Fruit fly (Drosophila melanogaster) whole organism, embryonic: ENCODE data around the gene yellow-f2.

ENCODE experiments used
- ATbp ChIP-seq: fragments of 200-800 bp; sonication (Bioruptor generic); optimal IDR thresholded peaks from 2 replicates; lab custom pipeline; 2017; ENCODE audit warnings: missing biosample characterization, mild to moderate bottlenecking, missing genetic modification characterization, missing genetic modification reagents
- B-H1 ChIP-seq: fragments of 200-800 bp; sonication (Bioruptor generic); IDR thresholded peaks from 3 replicates; pipeline ENCODE4 v1.3.6; 2022; ENCODE audit warnings: missing biosample characterization, missing genetic modification characterization
- BEAF-32 ChIP-seq: fragments of 200-800 bp; sonication (Bioruptor generic); optimal IDR thresholded peaks from 3 replicates; lab custom pipeline; 2017; ENCODE audit warnings: missing biosample characterization, missing genetic modification characterization, mild to moderate bottlenecking, moderate library complexity, missing genetic modification reagents
- CG10147 ChIP-seq: fragments of 200-800 bp; sonication (Bioruptor generic); optimal IDR thresholded peaks from 2 replicates; lab custom pipeline; 2019; ENCODE audit warnings: missing biosample characterization, mild to moderate bottlenecking, missing genetic modification characterization, moderate library complexity
- CG1024 ChIP-seq: fragments of 200-800 bp; sonication (Bioruptor generic); IDR thresholded peaks from 2 replicates; pipeline ENCODE4 v1.3.6; 2022; ENCODE audit warnings: missing biosample characterization, missing genetic modification characterization
- CG12155 ChIP-seq: fragments of 200-800 bp; sonication (Bioruptor generic); optimal IDR thresholded peaks from 3 replicates; lab custom pipeline; 2016; ENCODE audit warnings: missing biosample characterization, missing genetic modification characterization
- CG12236 ChIP-seq: fragments of 200-800 bp; sonication (Bioruptor generic); optimal IDR thresholded peaks from 2 replicates; lab custom pipeline; 2016; ENCODE audit warnings: missing biosample characterization, missing genetic modification characterization
- CG1233 ChIP-seq: fragments of 200-800 bp; sonication (Bioruptor generic); optimal IDR thresholded peaks from 4 replicates; lab custom pipeline; 2018; ENCODE audit warnings: missing biosample characterization, mild to moderate bottlenecking, missing genetic modification characterization
- CG12659 ChIP-seq: fragments of 200-800 bp; sonication (Bioruptor generic); optimal IDR thresholded peaks from 3 replicates; lab custom pipeline; 2017; ENCODE audit warnings: mild to moderate bottlenecking, missing biosample characterization, missing genetic modification reagents, missing genetic modification characterization
- CG13123 ChIP-seq: fragments of 200-800 bp; sonication (Bioruptor generic); optimal IDR thresholded peaks from 2 replicates; lab custom pipeline; 2016; ENCODE audit warnings: missing biosample characterization, missing genetic modification characterization
- CG13775 ChIP-seq: fragments of 200-800 bp; sonication (Bioruptor generic); optimal IDR thresholded peaks from 3 replicates; lab custom pipeline; 2017; ENCODE audit warnings: missing biosample characterization, mild to moderate bottlenecking, missing genetic modification characterization
- CG15479 ChIP-seq: fragments of 200-800 bp; sonication (Bioruptor generic); optimal IDR thresholded peaks from 3 replicates; lab custom pipeline; 2019; ENCODE audit warnings: missing biosample characterization, mild to moderate bottlenecking, missing genetic modification characterization, moderate library complexity
- CG15696 ChIP-seq: fragments of 200-800 bp; sonication (Bioruptor generic); optimal IDR thresholded peaks from 2 replicates; lab custom pipeline; 2019; ENCODE audit warnings: missing biosample characterization, mild to moderate bottlenecking, missing genetic modification characterization, moderate library complexity
- CG17359 ChIP-seq: fragments of 200-800 bp; sonication (Bioruptor generic); optimal IDR thresholded peaks from 3 replicates; lab custom pipeline; 2018; ENCODE audit warnings: missing biosample characterization, mild to moderate bottlenecking, missing genetic modification characterization, moderate library complexity
- CG17361 ChIP-seq: fragments of 200-800 bp; sonication (Bioruptor generic); IDR thresholded peaks from 3 replicates; pipeline ENCODE4 v1.3.6; 2022; ENCODE audit warnings: missing biosample characterization, missing genetic modification characterization
- CG18011 ChIP-seq: fragments of 200-800 bp; sonication (Bioruptor generic); optimal IDR thresholded peaks from 2 replicates; lab custom pipeline; 2017; ENCODE audit warnings: missing biosample characterization, missing genetic modification characterization, mild to moderate bottlenecking, moderate library complexity, missing genotype
- CG34422 ChIP-seq: fragments of 200-800 bp; sonication (Bioruptor generic); IDR thresholded peaks from 3 replicates; pipeline ENCODE4 v1.3.6; 2022; ENCODE audit warnings: missing biosample characterization, missing genetic modification characterization
- CG3847 ChIP-seq: fragments of 200-800 bp; sonication (Bioruptor generic); IDR thresholded peaks from 2 replicates; pipeline ENCODE4 v1.3.6; 2022; ENCODE audit warnings: missing biosample characterization, missing genetic modification characterization
- CG8089 ChIP-seq: fragments of 200-800 bp; sonication (Bioruptor generic); optimal IDR thresholded peaks from 3 replicates; lab custom pipeline; 2016; ENCODE audit warnings: missing biosample characterization, missing genetic modification characterization
- CG8281 ChIP-seq: fragments of 200-800 bp; sonication (Bioruptor generic); optimal IDR thresholded peaks from 2 replicates; lab custom pipeline; 2018; ENCODE audit warnings: missing biosample characterization, mild to moderate bottlenecking, missing genetic modification characterization, moderate library complexity
- CG9215 ChIP-seq: fragments of 200-800 bp; sonication (Bioruptor generic); IDR thresholded peaks from 2 replicates; pipeline ENCODE4 v1.3.6; 2022; ENCODE audit warnings: missing biosample characterization, missing genetic modification characterization
- Dip2 ChIP-seq: fragments of 200-800 bp; sonication (Bioruptor generic); IDR thresholded peaks from 2 replicates; pipeline ENCODE4 v1.3.6; 2022; ENCODE audit warnings: missing biosample characterization, missing genetic modification characterization
- H2.0 ChIP-seq: fragments of 200-800 bp; sonication (Bioruptor generic); IDR thresholded peaks from 2 replicates; pipeline ENCODE4 v1.3.6; 2022; ENCODE audit warnings: missing biosample characterization, missing genetic modification characterization
- HLHmδ ChIP-seq: fragments of 200-800 bp; sonication (Bioruptor generic); optimal IDR thresholded peaks from 2 replicates; lab custom pipeline; 2018; ENCODE audit warnings: missing biosample characterization, mild to moderate bottlenecking, missing genetic modification characterization, moderate library complexity
- Hand ChIP-seq: fragments of 200-800 bp; sonication (Bioruptor generic); optimal IDR thresholded peaks from 2 replicates; lab custom pipeline; 2017; ENCODE audit warnings: mild to moderate bottlenecking, missing biosample characterization, missing genetic modification reagents, missing genetic modification characterization
- Hr3 ChIP-seq: fragments of 200-800 bp; sonication (Bioruptor generic); optimal IDR thresholded peaks from 3 replicates; lab custom pipeline; 2016; ENCODE audit warnings: missing biosample characterization, missing genetic modification characterization
- MESR4 ChIP-seq: fragments of 200-800 bp; sonication (Bioruptor generic); optimal IDR thresholded peaks from 2 replicates; lab custom pipeline; 2018; ENCODE audit warnings: missing biosample characterization, mild to moderate bottlenecking, missing genetic modification characterization, moderate library complexity
- NFAT ChIP-seq: fragments of 200-800 bp; sonication (Bioruptor generic); IDR thresholded peaks from 2 replicates; pipeline ENCODE4 v1.3.6; 2022; ENCODE audit warnings: missing biosample characterization, missing genetic modification characterization
- NK7.1 ChIP-seq: fragments of 200-800 bp; sonication (Bioruptor generic); optimal IDR thresholded peaks from 3 replicates; lab custom pipeline; 2016; ENCODE audit warnings: missing biosample characterization, missing genetic modification characterization
- Nf-YA ChIP-seq: fragments of 200-800 bp; sonication (Bioruptor generic); IDR thresholded peaks from 2 replicates; pipeline ENCODE4 v1.3.6; 2022; ENCODE audit warnings: missing biosample characterization, missing genetic modification characterization
- bowl ChIP-seq: fragments of 200-800 bp; sonication (Bioruptor generic); IDR thresholded peaks from 2 replicates; pipeline ENCODE4 v1.3.6; 2022; ENCODE audit warnings: missing biosample characterization, missing genetic modification characterization
- cad ChIP-seq: fragments of >200 bp; optimal IDR thresholded peaks from 2 replicates; lab custom pipeline; 2017; ENCODE audit warnings: missing biosample characterization, missing genetic modification characterization
- chn ChIP-seq: fragments of 200-800 bp; sonication (Bioruptor generic); optimal IDR thresholded peaks from 2 replicates; lab custom pipeline; 2016; ENCODE audit warnings: missing biosample characterization, missing genetic modification characterization
- ci ChIP-seq: fragments of 200-800 bp; sonication (Bioruptor generic); IDR thresholded peaks from 3 replicates; pipeline ENCODE4 v1.3.6; 2022; ENCODE audit warnings: missing biosample characterization, missing genetic modification characterization
- dan ChIP-seq: fragments of 200-800 bp; sonication (Bioruptor generic); IDR thresholded peaks from 2 replicates; pipeline ENCODE4 v1.3.6; 2022; ENCODE audit warnings: missing biosample characterization, missing genetic modification characterization
- dmrt99B ChIP-seq: fragments of 200-800 bp; sonication (Bioruptor generic); optimal IDR thresholded peaks from 2 replicates; lab custom pipeline; 2018; ENCODE audit warnings: missing biosample characterization, mild to moderate bottlenecking, missing genetic modification characterization, moderate library complexity
- eyg ChIP-seq: fragments of 200-800 bp; sonication (Bioruptor generic); optimal IDR thresholded peaks from 3 replicates; lab custom pipeline; 2016; ENCODE audit warnings: missing biosample characterization, missing genetic modification characterization
- gro ChIP-seq: fragments of 200-800 bp; sonication (Bioruptor generic); optimal IDR thresholded peaks from 2 replicates; lab custom pipeline; 2016; ENCODE audit warnings: missing biosample characterization, missing genetic modification characterization
- gsb-n ChIP-seq: fragments of 200-800 bp; sonication (Bioruptor generic); optimal IDR thresholded peaks from 3 replicates; lab custom pipeline; 2018; ENCODE audit warnings: missing biosample characterization, mild to moderate bottlenecking, missing genetic modification characterization
- nerfin-1 ChIP-seq: fragments of 200-800 bp; sonication (Bioruptor generic); optimal IDR thresholded peaks from 3 replicates; lab custom pipeline; 2019; ENCODE audit warnings: missing biosample characterization, mild to moderate bottlenecking, missing genetic modification characterization, moderate library complexity
- nom ChIP-seq: fragments of 200-800 bp; sonication (Bioruptor generic); optimal IDR thresholded peaks from 2 replicates; lab custom pipeline; 2017; ENCODE audit warnings: missing biosample characterization, missing genetic modification characterization, mild to moderate bottlenecking, moderate library complexity, missing genetic modification reagents
- oc ChIP-seq: fragments of 200-800 bp; sonication (Bioruptor generic); optimal IDR thresholded peaks from 2 replicates; lab custom pipeline; 2018; ENCODE audit warnings: missing biosample characterization, mild to moderate bottlenecking, missing genetic modification characterization, moderate library complexity
- p53 ChIP-seq: fragments of 200-800 bp; sonication (Bioruptor generic); optimal IDR thresholded peaks from 2 replicates; lab custom pipeline; 2016; ENCODE audit warnings: missing biosample characterization, missing genetic modification characterization
- sc ChIP-seq, 3 experiments: fragments of >200 bp in 2 of 3; fragments of 200-800 bp in 1 of 3; sonication (Bioruptor generic) in 1 of 3; optimal IDR thresholded peaks; 2 replicates in 2 of 3; 3 replicates in 1 of 3; lab custom pipeline; 2017; ENCODE audit warnings: mild to moderate bottlenecking in 1 of 3, missing biosample characterization in 1 of 3, missing genetic modification characterization in 1 of 3, missing genetic modification reagents in 1 of 3
- sd ChIP-seq: fragments of 200-800 bp; sonication (Bioruptor generic); optimal IDR thresholded peaks from 3 replicates; lab custom pipeline; 2018; ENCODE audit warnings: missing biosample characterization, mild to moderate bottlenecking, missing genetic modification characterization, moderate library complexity
- sima ChIP-seq: fragments of 200-800 bp; sonication (Bioruptor generic); optimal IDR thresholded peaks from 2 replicates; lab custom pipeline; 2016; ENCODE audit warnings: missing biosample characterization, missing genetic modification characterization
- sna ChIP-seq: fragments of 200-800 bp; sonication (Bioruptor generic); IDR thresholded peaks from 2 replicates; pipeline ENCODE4 v1.3.6; 2022; ENCODE audit warnings: missing biosample characterization, missing genetic modification characterization; ENCODE audit not compliant: partially characterized antibody
- sug ChIP-seq: fragments of 200-800 bp; optimal IDR thresholded peaks from 2 replicates; lab custom pipeline; 2019; ENCODE audit warnings: missing biosample characterization, mild to moderate bottlenecking, missing genetic modification characterization, moderate library complexity
- tna ChIP-seq: fragments of 200-800 bp; sonication (Bioruptor generic); IDR thresholded peaks from 2 replicates; pipeline ENCODE4 v1.3.6; 2022; ENCODE audit warnings: missing biosample characterization, missing genetic modification characterization; ENCODE audit not compliant: partially characterized antibody
- unpg ChIP-seq: fragments of 200-800 bp; sonication (Bioruptor generic); optimal IDR thresholded peaks from 3 replicates; lab custom pipeline; 2018; ENCODE audit warnings: missing biosample characterization, mild to moderate bottlenecking, missing genetic modification characterization, moderate library complexity
- wek ChIP-seq: fragments of 200-800 bp; sonication (Bioruptor generic); optimal IDR thresholded peaks from 3 replicates; lab custom pipeline; 2018; ENCODE audit warnings: missing biosample characterization, mild to moderate bottlenecking, missing genetic modification characterization, moderate library complexity

Gene yellow-f2

DNA sequence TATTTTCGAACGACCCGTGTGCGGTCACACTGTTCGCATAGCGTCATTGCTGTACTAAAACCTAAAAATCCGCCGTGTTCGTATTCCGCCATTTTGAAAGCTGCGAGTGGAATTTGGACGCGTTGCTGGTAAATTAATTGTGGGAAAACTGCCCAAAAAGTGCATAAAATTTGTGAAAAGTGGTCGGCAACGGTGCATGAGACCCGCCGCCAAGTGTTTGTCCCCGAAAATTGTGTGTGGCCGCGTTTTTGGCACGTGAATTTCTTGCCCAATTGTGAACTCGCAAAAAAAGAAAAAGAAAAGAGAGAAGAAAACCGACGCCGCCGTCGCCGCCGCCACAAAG lies 16.6 kb upstream of the yellow-f2 start, which contains the start of gene CtBP (continued):
- TF ChIP-seq CG12155 (GFP tag; lab: Kevin White, UChicago), result no peak
- TF ChIP-seq CG15696 (tag; lab: Kevin White, UChicago), result no peak
- TF ChIP-seq tna (GFP tag; lab: Robert Waterston, UW), result no peak
- no peak for TF ChIP-seq CG15479 (GFP tag; lab: Kevin White, UChicago)
- no peak for TF ChIP-seq CG10147 (GFP tag; lab: Kevin White, UChicago)
- TF ChIP-seq CG34422 (GFP tag; lab: Robert Waterston, UW), result peak; percentile 60; the same call in 1 of the 3 replicates
- no peak for TF ChIP-seq CG3847
- TF ChIP-seq CG9215, result no peak
- TF ChIP-seq eyg (GFP tag; lab: Kevin White, UChicago), result no peak
- TF ChIP-seq ATbp, result no peak
- no peak for TF ChIP-seq ci (GFP tag; lab: Robert Waterston, UW)
- peak; percentile 47 for TF ChIP-seq HLHmδ (GFP tag; lab: Kevin White, UChicago)
- TF ChIP-seq CG13775 (GFP tag; lab: Kevin White, UChicago), result no peak
- TF ChIP-seq sna (GFP tag; lab: Robert Waterston, UW), result no peak
- no peak for TF ChIP-seq wek
- TF ChIP-seq BEAF-32 (GFP tag; lab: Kevin White, UChicago), result no peak
- TF ChIP-seq H2.0, result no peak
- TF ChIP-seq dmrt99B (tag; lab: Kevin White, UChicago), result no peak
- no peak for TF ChIP-seq Hand (GFP tag; lab: Kevin White, UChicago)
- TF ChIP-seq sima (GFP tag; lab: Kevin White, UChicago), result no peak
- TF ChIP-seq bowl (GFP tag; lab: Robert Waterston, UW), result 0 out of 2 replicates have a peak, but pooled peaks have one; percentile 9
- TF ChIP-seq nom, result peak; percentile 63
- TF ChIP-seq B-H1 (GFP tag; lab: Robert Waterston, UW), result no peak
- TF ChIP-seq p53 (GFP tag; lab: Kevin White, UChicago), result no peak
- TF ChIP-seq Dip2 (GFP tag; lab: Robert Waterston, UW), result no peak
- no peak for TF ChIP-seq unpg (GFP tag; lab: Kevin White, UChicago)
- no peak for TF ChIP-seq gro (GFP tag; lab: Kevin White, UChicago)
- TF ChIP-seq cad (GFP tag; lab: Kevin White, UChicago), result no peak
- TF ChIP-seq CG17361 (GFP tag; lab: Robert Waterston, UW), result no peak
- TF ChIP-seq NFAT (GFP tag; lab: Robert Waterston, UW), result 0 out of 2 replicates have a peak, but pooled peaks have one; percentile 33
- no peak for TF ChIP-seq Hr3 (GFP tag; lab: Kevin White, UChicago)
- TF ChIP-seq CG18011 (GFP tag; lab: Kevin White, UChicago), result no peak
- no peak for TF ChIP-seq CG1233 (GFP tag; lab: Kevin White, UChicago)
- no peak for TF ChIP-seq CG1024
- TF ChIP-seq CG17359 (tag; lab: Kevin White, UChicago), result no peak
- no peak for TF ChIP-seq CG13123 (GFP tag; lab: Kevin White, UChicago)
- TF ChIP-seq nerfin-1 (tag; lab: Kevin White, UChicago), result peak; percentile 62
- TF ChIP-seq CG12236 (GFP tag; lab: Kevin White, UChicago), result no peak
- peak; percentile 58 for TF ChIP-seq MESR4 (GFP tag; lab: Kevin White, UChicago)
- TF ChIP-seq Nf-YA (GFP tag; lab: Robert Waterston, UW), result no peak
- TF ChIP-seq dan (GFP tag; lab: Robert Waterston, UW), result no peak
- no peak for TF ChIP-seq gsb-n (tag; lab: Kevin White, UChicago)
- TF ChIP-seq sug, result no peak
- peak; percentile 88 for TF ChIP-seq sd (tag; lab: Kevin White, UChicago)
- TF ChIP-seq CG8089 (GFP tag; lab: Kevin White, UChicago), result no peak
- no peak for TF ChIP-seq oc (tag; lab: Kevin White, UChicago)
- TF ChIP-seq chn (GFP tag; lab: Kevin White, UChicago), result no peak
- no peak for TF ChIP-seq NK7.1 (GFP tag; lab: Kevin White, UChicago)
- TF ChIP-seq sc (optimal IDR thresholded peaks at IDR 0.05; lab: Kevin White, UChicago), result no peak
- no peak for TF ChIP-seq sc (GFP tag; optimal IDR thresholded peaks at IDR 0.05; lab: Kevin White, UChicago)
- no peak for TF ChIP-seq CG8281 (tag; lab: Kevin White, UChicago)
- peak; percentile 55 for TF ChIP-seq CG12659 (GFP tag; lab: Kevin White, UChicago)
